Worm (Caenorhabditis elegans): ENCODE results near the gene C06B8.3.

DNA sequence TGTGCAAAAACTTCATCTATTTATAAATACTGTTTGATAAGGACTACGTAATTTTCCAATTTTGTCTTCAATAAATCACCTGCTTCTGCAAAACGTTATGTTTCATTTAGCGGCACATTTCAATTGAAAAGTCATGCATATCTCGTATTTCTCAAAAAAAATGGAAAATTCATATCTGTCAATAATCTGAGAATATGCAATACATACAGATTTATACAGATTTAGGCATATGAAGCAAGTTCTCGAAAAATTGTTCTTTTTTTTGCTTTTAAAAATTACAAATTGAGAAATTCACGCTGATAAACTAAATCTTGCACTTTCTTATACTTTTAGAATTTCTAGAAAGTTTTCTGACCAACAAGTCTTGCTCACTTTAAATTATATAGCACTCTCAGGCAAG, 40.2 kb downstream of the C06B8.3 start, which contains the start of gene T26H5.11:
- TF ChIP-seq skn-1 (tag; optimal IDR thresholded peaks at IDR 0.05) (no peak), ztf-11 (tag; optimal IDR thresholded peaks at IDR 0.05) (no peak), lsy-2 (tag; optimal IDR thresholded peaks at IDR 0.05) (no peak), hif-1 (tag; optimal IDR thresholded peaks at IDR 0.05) (no peak), zag-1 (tag; optimal IDR thresholded peaks at IDR 0.05) (no peak), aly-2 (tag; optimal IDR thresholded peaks at IDR 0.05) (no peak)
